Worm (Caenorhabditis elegans): ENCODE measurements around the gene C53B4.2.

- TF ChIP-seq him-1 (tag; optimal IDR thresholded peaks at IDR 0.05) (no peak), W03F9.2 (tag; optimal IDR thresholded peaks at IDR 0.05) (no peak)
Measured at ce11 chrIV:8986761-8987316, 20.9 kb downstream of the C53B4.2 start, which contains the start of gene bre-1.
